Fruit fly (Drosophila melanogaster): ENCODE data around the gene CG2256.
A peak's percentile ranks its signal among the peaks of the same experiment; 100 is the strongest.

The CG2256 gene

DNA sequence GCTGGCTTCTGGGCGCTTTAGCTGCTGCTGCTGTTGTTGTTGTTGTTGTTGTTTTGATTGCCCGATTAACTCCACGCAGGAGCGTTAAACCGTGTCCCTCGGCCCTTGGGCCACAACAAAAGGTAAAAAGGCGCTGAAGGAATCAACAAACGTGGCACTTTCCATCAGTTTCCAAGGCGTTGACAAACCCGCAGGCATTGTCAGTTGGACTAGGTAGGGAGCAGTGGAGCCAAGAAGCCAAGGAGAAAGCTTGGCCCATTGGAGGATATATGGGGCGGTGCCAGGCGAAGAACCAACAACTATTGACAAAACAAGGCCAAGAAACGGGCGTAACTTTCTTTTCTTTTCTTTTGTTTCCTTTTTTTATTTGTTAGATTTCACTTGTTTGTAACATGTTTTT, at the start of gene CG2256:
CG2256 (minus strand) TSS at position 101 of the 400 bp plus-strand sequence.
- TF ChIP-seq psq (GFP tag; optimal IDR thresholded peaks at IDR 0.05) (no peak), Hr78 (GFP tag; optimal IDR thresholded peaks at IDR 0.05) (no peak), Sp1 (GFP tag; optimal IDR thresholded peaks at IDR 0.05) (no peak), rgr (GFP tag; optimal IDR thresholded peaks at IDR 0.05) (no peak), tai (GFP tag; optimal IDR thresholded peaks at IDR 0.05) (no peak), Hnf4 (GFP tag; optimal IDR thresholded peaks at IDR 0.05) (no peak), foxo (GFP tag; optimal IDR thresholded peaks at IDR 0.05) (no peak), brk (GFP tag; optimal IDR thresholded peaks at IDR 0.05) (no peak), Rel (GFP tag; optimal IDR thresholded peaks at IDR 0.05) (no peak), Rel (tag; optimal IDR thresholded peaks at IDR 0.05) (no peak), h (GFP tag; optimal IDR thresholded peaks at IDR 0.05) (no peak), GATAd (GFP tag; optimal IDR thresholded peaks at IDR 0.05) (no peak), Dif (GFP tag; optimal IDR thresholded peaks at IDR 0.05; ENCODE audit: partially characterized antibody) (no peak), Jra (GFP tag; optimal IDR thresholded peaks at IDR 0.05) (no peak), Myc (optimal IDR thresholded peaks at IDR 0.05) (no peak)

DNA sequence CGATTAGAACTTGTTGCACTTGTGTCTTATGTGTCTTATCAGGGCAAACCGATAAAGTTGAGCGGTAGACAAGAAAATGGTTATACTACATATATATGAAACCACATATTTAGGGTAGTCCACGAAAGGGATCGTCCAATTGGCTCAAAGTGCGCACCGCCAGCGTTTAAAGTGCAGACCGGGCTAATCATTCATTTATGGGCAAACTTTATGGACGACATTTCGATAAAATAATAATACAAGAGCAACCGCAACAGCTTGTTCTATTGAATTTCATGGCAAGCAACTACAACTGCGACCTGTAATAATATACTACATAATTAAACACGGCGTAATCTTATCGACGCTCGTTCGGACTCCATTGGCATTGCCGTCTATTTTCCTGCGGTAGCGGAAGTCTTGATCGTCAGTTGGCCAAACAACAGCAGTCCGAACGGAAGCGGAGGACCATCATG, 48.4 kb upstream of the CG2256 start, which contains the start of the genes cyr and CG2120:
cyr (minus strand) TSS at position 294 of the 455 bp plus-strand sequence.
CG2120 (plus strand) TSS at position 405 of the 455 bp plus-strand sequence.
- TF ChIP-seq ey (GFP tag; optimal IDR thresholded peaks at IDR 0.05): no peak
- no peak for TF ChIP-seq CG32264 (GFP tag; optimal IDR thresholded peaks at IDR 0.05)
- TF ChIP-seq Abd-B (GFP tag; optimal IDR thresholded peaks at IDR 0.05): no peak
- TF ChIP-seq dmrt93B (GFP tag; optimal IDR thresholded peaks at IDR 0.05): no peak
- no peak for TF ChIP-seq pan (optimal IDR thresholded peaks at IDR 0.05)
- TF ChIP-seq Vsx2 (GFP tag; optimal IDR thresholded peaks at IDR 0.05; ENCODE audit: partially characterized antibody): no peak
- TF ChIP-seq h (GFP tag; optimal IDR thresholded peaks at IDR 0.05): no peak
- TF ChIP-seq usp (GFP tag; optimal IDR thresholded peaks at IDR 0.05): no peak
- TF ChIP-seq Hr78 (GFP tag; optimal IDR thresholded peaks at IDR 0.05): no peak
- no peak for TF ChIP-seq Hnf4 (GFP tag; optimal IDR thresholded peaks at IDR 0.05)
- TF ChIP-seq CG9705 (GFP tag; optimal IDR thresholded peaks at IDR 0.05): no peak
- TF ChIP-seq GATAd (GFP tag; optimal IDR thresholded peaks at IDR 0.05): no peak
- no peak for TF ChIP-seq Hr83 (GFP tag; optimal IDR thresholded peaks at IDR 0.05; ENCODE audit: poor library complexity, severe bottlenecking)
- no peak for TF ChIP-seq dl (GFP tag; optimal IDR thresholded peaks at IDR 0.05; ENCODE audit: insufficient read depth in 1 of 2, partially characterized antibody in 2 of 2)
- no peak for TF ChIP-seq Mio (GFP tag; optimal IDR thresholded peaks at IDR 0.05)
- no peak for TF ChIP-seq Jra (GFP tag; optimal IDR thresholded peaks at IDR 0.05)
- no peak for TF ChIP-seq sage (GFP tag; optimal IDR thresholded peaks at IDR 0.05)

dm6 chrX:8131693-8132313, 44.8 kb upstream of the CG2256 start, which contains the start of gene CG10958:
Gene CG10958 (plus strand): TSS chrX:8132285.
- TF ChIP-seq OdsH (GFP tag; optimal IDR thresholded peaks at IDR 0.05): peak; percentile 75
- no peak for TF ChIP-seq CG9705 (GFP tag; optimal IDR thresholded peaks at IDR 0.05)
- no peak for TF ChIP-seq tai (GFP tag; optimal IDR thresholded peaks at IDR 0.05)
- TF ChIP-seq Dfd (GFP tag; optimal IDR thresholded peaks at IDR 0.05): no peak
- TF ChIP-seq Myc (optimal IDR thresholded peaks at IDR 0.05): peak; percentile 23
- TF ChIP-seq Abd-B (GFP tag; optimal IDR thresholded peaks at IDR 0.05): no peak
- peak; percentile 32 for TF ChIP-seq sage (GFP tag; optimal IDR thresholded peaks at IDR 0.05)
- no peak for TF ChIP-seq sv (GFP tag; optimal IDR thresholded peaks at IDR 0.05)
- TF ChIP-seq Dif (GFP tag; optimal IDR thresholded peaks at IDR 0.05; ENCODE audit: partially characterized antibody): no peak
- peak; percentile 77 for TF ChIP-seq rgr (GFP tag; optimal IDR thresholded peaks at IDR 0.05)
- TF ChIP-seq ey (GFP tag; optimal IDR thresholded peaks at IDR 0.05): peak; percentile 46
- TF ChIP-seq Hnf4 (GFP tag; optimal IDR thresholded peaks at IDR 0.05): peak; percentile 76
- peak; percentile 65 for TF ChIP-seq fru (GFP tag; optimal IDR thresholded peaks at IDR 0.05)
- TF ChIP-seq jim (GFP tag; optimal IDR thresholded peaks at IDR 0.05): no peak
- peak; percentile 52 for TF ChIP-seq Jra (GFP tag; optimal IDR thresholded peaks at IDR 0.05)
- no peak for TF ChIP-seq brk (GFP tag; optimal IDR thresholded peaks at IDR 0.05)
- TF ChIP-seq woc (GFP tag; optimal IDR thresholded peaks at IDR 0.05): no peak
- TF ChIP-seq CG32264 (GFP tag; optimal IDR thresholded peaks at IDR 0.05): no peak
- peak in 1 of 2 experiments; percentile 81 for TF ChIP-seq foxo (GFP tag; optimal IDR thresholded peaks at IDR 0.05)
- TF ChIP-seq psq (GFP tag; optimal IDR thresholded peaks at IDR 0.05): peak; percentile 67
- no peak for TF ChIP-seq Rel (GFP tag; optimal IDR thresholded peaks at IDR 0.05)
- no peak for TF ChIP-seq Rel (tag; optimal IDR thresholded peaks at IDR 0.05)
- TF ChIP-seq lola (GFP tag; optimal IDR thresholded peaks at IDR 0.05): no peak
- no peak for TF ChIP-seq Hr78 (GFP tag; optimal IDR thresholded peaks at IDR 0.05)
- no peak for TF ChIP-seq pan (optimal IDR thresholded peaks at IDR 0.05)
- no peak for TF ChIP-seq dsf (GFP tag; optimal IDR thresholded peaks at IDR 0.05; ENCODE audit: borderline replicate concordance)
- peak; percentile 60 for TF ChIP-seq br (GFP tag; optimal IDR thresholded peaks at IDR 0.05)
- peak; percentile 47 for TF ChIP-seq HLH106 (tag; optimal IDR thresholded peaks at IDR 0.05)
- TF ChIP-seq Hr83 (GFP tag; optimal IDR thresholded peaks at IDR 0.05; ENCODE audit: poor library complexity, severe bottlenecking): no peak
- TF ChIP-seq Mio (GFP tag; optimal IDR thresholded peaks at IDR 0.05): no peak
- no peak for TF ChIP-seq usp (GFP tag; optimal IDR thresholded peaks at IDR 0.05)
- TF ChIP-seq CrebA (GFP tag; optimal IDR thresholded peaks at IDR 0.05; ENCODE audit: borderline replicate concordance): no peak
- TF ChIP-seq h (GFP tag; optimal IDR thresholded peaks at IDR 0.05): peak; percentile 79
- peak; percentile 54 for TF ChIP-seq Sp1 (GFP tag; optimal IDR thresholded peaks at IDR 0.05)
- TF ChIP-seq dmrt93B (GFP tag; optimal IDR thresholded peaks at IDR 0.05): no peak
- TF ChIP-seq dl (GFP tag; optimal IDR thresholded peaks at IDR 0.05; ENCODE audit: insufficient read depth in 1 of 2, partially characterized antibody in 2 of 2): no peak
- TF ChIP-seq N (GFP tag; optimal IDR thresholded peaks at IDR 0.05): no peak
- TF ChIP-seq Vsx2 (GFP tag; optimal IDR thresholded peaks at IDR 0.05; ENCODE audit: partially characterized antibody): no peak
- TF ChIP-seq GATAd (GFP tag; optimal IDR thresholded peaks at IDR 0.05): peak; percentile 35
